Fruit fly (Drosophila melanogaster): ENCODE data around the gene Fum4.

Gene Fum4

dm6 chr2L:10205940-10206339, 14.6 kb upstream of the Fum4 start:
- TF ChIP-seq Snoo (tag; optimal IDR thresholded peaks at IDR 0.05), result no peak
- TF ChIP-seq CG8159 (tag; optimal IDR thresholded peaks at IDR 0.05), result no peak
- no peak for TF ChIP-seq CG10348 (GFP tag; IDR thresholded peaks at IDR 0.05)
- TF ChIP-seq fd96Ca (GFP tag; IDR thresholded peaks at IDR 0.05), result no peak
- no peak for TF ChIP-seq gl (tag; optimal IDR thresholded peaks at IDR 0.05)
- no peak for TF ChIP-seq Pif1A (GFP tag; optimal IDR thresholded peaks at IDR 0.05)
- TF ChIP-seq CG17806 (tag; optimal IDR thresholded peaks at IDR 0.05), result no peak
- no peak for TF ChIP-seq D1 (tag; optimal IDR thresholded peaks at IDR 0.05)
- no peak for TF ChIP-seq Pif1B (GFP tag; optimal IDR thresholded peaks at IDR 0.05)
- no peak for TF ChIP-seq CG13204 (GFP tag; optimal IDR thresholded peaks at IDR 0.05)
- TF ChIP-seq CG32121 (GFP tag; IDR thresholded peaks at IDR 0.05), result no peak
- TF ChIP-seq rn (GFP tag; IDR thresholded peaks at IDR 0.05), result no peak
- no peak for TF ChIP-seq EcR (GFP tag; optimal IDR thresholded peaks at IDR 0.05)
- TF ChIP-seq CG12605 (GFP tag; IDR thresholded peaks at IDR 0.05), result no peak
- TF ChIP-seq CG15710 (tag; optimal IDR thresholded peaks at IDR 0.05), result no peak
- TF ChIP-seq CG14655 (GFP tag; optimal IDR thresholded peaks at IDR 0.05), result no peak
- TF ChIP-seq CG34367 (tag; optimal IDR thresholded peaks at IDR 0.05), result no peak
- TF ChIP-seq Ets98B (GFP tag; IDR thresholded peaks at IDR 0.05), result no peak

dm6 chr2L:10203933-10204509, 12.7 kb upstream of the Fum4 start, which contains the start of gene CG34159:
TSS of gene CG34159 (minus strand) at chr2L:10204317.
- no peak for TF ChIP-seq Pif1B (GFP tag; optimal IDR thresholded peaks at IDR 0.05)
- TF ChIP-seq CG15710 (tag; optimal IDR thresholded peaks at IDR 0.05), result no peak
- no peak for TF ChIP-seq CG13204 (GFP tag; optimal IDR thresholded peaks at IDR 0.05)
- TF ChIP-seq CG12605 (GFP tag; IDR thresholded peaks at IDR 0.05), result no peak
- TF ChIP-seq CG8159 (tag; optimal IDR thresholded peaks at IDR 0.05), result no peak
- TF ChIP-seq fd96Ca (GFP tag; IDR thresholded peaks at IDR 0.05), result no peak

- TF ChIP-seq CG8301 (tag; optimal IDR thresholded peaks at IDR 0.05), result no peak
- 0 out of 3 replicates have a peak, but pooled peaks have one; percentile 37 for TF ChIP-seq CG4496 (GFP tag; IDR thresholded peaks at IDR 0.05)
Observed at dm6 chr2L:10201743-10202142, 10.4 kb upstream of the Fum4 start.

dm6 chr2L:10200847-10201246, 9.6 kb upstream of the Fum4 start, which contains the start of the genes Ripalpha and RpL7:
TSS of gene Ripalpha (minus strand) at chr2L:10200974.
TSS of gene RpL7 (plus strand) at chr2L:10201004.
- TF ChIP-seq CG13204 (GFP tag; optimal IDR thresholded peaks at IDR 0.05) (no peak), CG4496 (GFP tag; IDR thresholded peaks at IDR 0.05) (peak; percentile 97), CG34367 (tag; optimal IDR thresholded peaks at IDR 0.05) (peak; percentile 89), CG8301 (tag; optimal IDR thresholded peaks at IDR 0.05) (peak; percentile 61), CG17806 (tag; optimal IDR thresholded peaks at IDR 0.05) (peak; percentile 57), CG12605 (GFP tag; IDR thresholded peaks at IDR 0.05) (peak; percentile 88), Ets98B (GFP tag; IDR thresholded peaks at IDR 0.05) (peak; percentile 91), D1 (tag; optimal IDR thresholded peaks at IDR 0.05) (no peak), Snoo (tag; optimal IDR thresholded peaks at IDR 0.05) (peak; percentile 95), Pif1A (GFP tag; optimal IDR thresholded peaks at IDR 0.05) (peak; percentile 89), EcR (GFP tag; optimal IDR thresholded peaks at IDR 0.05) (no peak), CG8159 (tag; optimal IDR thresholded peaks at IDR 0.05) (peak; percentile 68), gl (tag; optimal IDR thresholded peaks at IDR 0.05) (peak; percentile 81), rn (GFP tag; IDR thresholded peaks at IDR 0.05) (peak; percentile 85), CG32121 (GFP tag; IDR thresholded peaks at IDR 0.05) (peak; percentile 77), CG10348 (GFP tag; IDR thresholded peaks at IDR 0.05) (no peak), CG15710 (tag; optimal IDR thresholded peaks at IDR 0.05) (peak; percentile 80), CG9948 (tag; optimal IDR thresholded peaks at IDR 0.05) (peak; percentile 43), Pif1B (GFP tag; optimal IDR thresholded peaks at IDR 0.05) (peak; percentile 76)

- TF ChIP-seq Pif1A (GFP tag; optimal IDR thresholded peaks at IDR 0.05) (no peak), CG15710 (tag; optimal IDR thresholded peaks at IDR 0.05) (no peak), gl (tag; optimal IDR thresholded peaks at IDR 0.05) (no peak), CG17806 (tag; optimal IDR thresholded peaks at IDR 0.05) (no peak), CG12605 (GFP tag; IDR thresholded peaks at IDR 0.05) (no peak), Ets98B (GFP tag; IDR thresholded peaks at IDR 0.05) (no peak), CG8301 (tag; optimal IDR thresholded peaks at IDR 0.05) (no peak), Snoo (tag; optimal IDR thresholded peaks at IDR 0.05) (no peak), rn (GFP tag; IDR thresholded peaks at IDR 0.05) (no peak), CG10348 (GFP tag; IDR thresholded peaks at IDR 0.05) (no peak), CG32121 (GFP tag; IDR thresholded peaks at IDR 0.05) (no peak), EcR (GFP tag; optimal IDR thresholded peaks at IDR 0.05) (no peak), CG9948 (tag; optimal IDR thresholded peaks at IDR 0.05) (no peak), CG13204 (GFP tag; optimal IDR thresholded peaks at IDR 0.05) (no peak), CG8159 (tag; optimal IDR thresholded peaks at IDR 0.05) (no peak), fd96Ca (GFP tag; IDR thresholded peaks at IDR 0.05) (no peak; the same call in 2 of the 3 replicates), D1 (tag; optimal IDR thresholded peaks at IDR 0.05) (no peak), CG14655 (GFP tag; optimal IDR thresholded peaks at IDR 0.05) (no peak), CG34367 (tag; optimal IDR thresholded peaks at IDR 0.05) (no peak)
Observed at dm6 chr2L:10198911-10199310, 7.6 kb upstream of the Fum4 start, which contains the start of gene Sur. TSS of gene Sur (minus strand) at chr2L:10199117.

dm6 chr2L:10180182-10180779, 11.0 kb downstream of the Fum4 start, which contains the start of gene CG44153:
TSS of gene CG44153 (minus strand) at chr2L:10180256.
- TF ChIP-seq CG15710 (tag; optimal IDR thresholded peaks at IDR 0.05), result no peak
- no peak for TF ChIP-seq CG10348 (GFP tag; IDR thresholded peaks at IDR 0.05)
- TF ChIP-seq CG12605 (GFP tag; IDR thresholded peaks at IDR 0.05), result no peak
- TF ChIP-seq CG34367 (tag; optimal IDR thresholded peaks at IDR 0.05), result no peak
- no peak for TF ChIP-seq Pif1B (GFP tag; optimal IDR thresholded peaks at IDR 0.05)
- TF ChIP-seq Ets98B (GFP tag; IDR thresholded peaks at IDR 0.05), result no peak
- TF ChIP-seq fd96Ca (GFP tag; IDR thresholded peaks at IDR 0.05), result no peak
- no peak for TF ChIP-seq rn (GFP tag; IDR thresholded peaks at IDR 0.05)
- TF ChIP-seq gl (tag; optimal IDR thresholded peaks at IDR 0.05), result no peak
- no peak for TF ChIP-seq CG13204 (GFP tag; optimal IDR thresholded peaks at IDR 0.05)
- no peak for TF ChIP-seq CG8159 (tag; optimal IDR thresholded peaks at IDR 0.05)
- TF ChIP-seq CG9948 (tag; optimal IDR thresholded peaks at IDR 0.05), result no peak
- TF ChIP-seq D1 (tag; optimal IDR thresholded peaks at IDR 0.05), result no peak
- no peak for TF ChIP-seq CG32121 (GFP tag; IDR thresholded peaks at IDR 0.05)
- TF ChIP-seq Snoo (tag; optimal IDR thresholded peaks at IDR 0.05), result no peak

All from whole organism, pupa.